Worm (Caenorhabditis elegans): ENCODE measurements around the gene ostf-4.

DNA sequence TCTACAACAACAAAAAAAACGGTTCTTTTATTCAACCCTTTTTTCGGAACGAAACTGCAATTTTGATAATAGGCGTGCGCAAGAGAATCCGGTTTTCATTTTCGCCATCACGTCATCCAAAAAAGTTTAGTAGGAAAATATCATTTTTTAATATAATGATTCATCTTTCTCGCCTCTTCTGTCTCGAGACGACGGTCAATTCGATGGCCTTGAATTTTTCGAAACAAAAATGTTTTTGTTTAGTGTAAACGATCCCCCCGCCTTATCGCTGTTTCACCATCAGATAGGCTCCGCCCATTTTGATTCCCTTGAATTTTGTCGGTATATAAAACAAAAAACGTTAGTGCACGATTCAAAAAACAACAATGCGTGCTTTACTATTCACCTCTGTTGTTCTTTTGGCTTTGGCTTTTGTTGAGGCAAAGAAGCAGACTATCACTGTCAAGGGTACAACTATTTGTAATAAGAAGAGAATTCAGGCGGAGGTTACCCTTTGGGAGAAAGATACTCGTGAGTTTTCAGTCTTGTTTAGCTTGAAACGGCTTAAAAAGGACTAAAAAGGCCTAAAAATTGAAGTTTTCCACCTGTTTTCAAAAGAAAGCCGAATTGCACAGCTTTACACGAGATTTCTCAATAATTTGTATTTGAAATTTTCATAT is 19.3 kb upstream of the ostf-4 start, which contains the start of gene ttr-15:
- TF ChIP-seq sox-4 (tag; optimal IDR thresholded peaks at IDR 0.05) (no peak), Y22D7AL.16 (tag; optimal IDR thresholded peaks at IDR 0.05) (no peak), nhr-11 (tag; optimal IDR thresholded peaks at IDR 0.05) (no peak), fkh-10 (GFP tag; optimal IDR thresholded peaks at IDR 0.05) (no peak), odd-2 (tag; optimal IDR thresholded peaks at IDR 0.05) (no peak), lin-11 (tag; optimal IDR thresholded peaks at IDR 0.05) (no peak), hlh-6 (tag; optimal IDR thresholded peaks at IDR 0.05) (no peak), ceh-22 (tag; optimal IDR thresholded peaks at IDR 0.05) (no peak), pha-4 (tag; optimal IDR thresholded peaks at IDR 0.05) (no peak), unc-55 (GFP tag; optimal IDR thresholded peaks at IDR 0.05) (no peak), nfya-1 (tag; optimal IDR thresholded peaks at IDR 0.05) (no peak)

Measured in whole organism, late embryonic.